Worm (Caenorhabditis elegans): ENCODE measurements around the gene Y14H12B.2.

Y14H12B.2 gene

ce11 chrII:3911284-3911683 lies 22.3 kb downstream of the Y14H12B.2 start:
- TF ChIP-seq nfyb-1 (GFP tag; IDR thresholded peaks at IDR 0.05) (peak; percentile 71; the same call in 1 of the 2 replicates), xnd-1 (tag; optimal IDR thresholded peaks at IDR 0.05) (no peak), pha-4 (tag; optimal IDR thresholded peaks at IDR 0.05) (peak; percentile 52), attf-5 (GFP tag; optimal IDR thresholded peaks at IDR 0.05) (peak; percentile 53), hmg-1.2 (GFP tag; IDR thresholded peaks at IDR 0.05) (peak; percentile 43; the same call in 1 of the 2 replicates), nhr-80 (tag; optimal IDR thresholded peaks at IDR 0.05) (peak; percentile 87), cebp-1 (GFP tag; IDR thresholded peaks at IDR 0.05) (no peak), cebp-1 (tag; optimal IDR thresholded peaks at IDR 0.05) (peak; percentile 55), rcor-1 (GFP tag; IDR thresholded peaks at IDR 0.05) (no peak), let-607 (tag; optimal IDR thresholded peaks at IDR 0.05) (peak in 1 of 2 experiments; percentile 18), dox-1 (GFP tag; IDR thresholded peaks at IDR 0.05) (peak; percentile 45; the same call in 1 of the 2 replicates)

ce11 chrII:3910737-3911136 lies 22.8 kb downstream of the Y14H12B.2 start, which contains the start of gene bcmo-2:
Gene bcmo-2 (minus strand): TSS chrII:3910837.
- TF ChIP-seq unc-62 (GFP tag; optimal IDR thresholded peaks at IDR 0.05), result no peak
- TF ChIP-seq ztf-18 (tag; optimal IDR thresholded peaks at IDR 0.05), result no peak
- TF ChIP-seq ztf-3 (GFP tag; optimal IDR thresholded peaks at IDR 0.05), result no peak
- no peak for TF ChIP-seq zim-3 (tag; optimal IDR thresholded peaks at IDR 0.05)
- no peak for TF ChIP-seq snpc-4 (GFP tag; optimal IDR thresholded peaks at IDR 0.05)
- peak in 2 of 4 experiments; percentile 1 to 35 for TF ChIP-seq snpc-4 (tag; optimal IDR thresholded peaks at IDR 0.05)

- no peak for TF ChIP-seq ztf-22 (GFP tag; optimal IDR thresholded peaks at IDR 0.05)
- TF ChIP-seq nhr-120 (GFP tag; IDR thresholded peaks at IDR 0.05), result no peak
- TF ChIP-seq ama-1 (optimal IDR thresholded peaks at IDR 0.05), result no peak
- no peak for TF ChIP-seq ama-1 (GFP tag; optimal IDR thresholded peaks at IDR 0.05)
- no peak for TF ChIP-seq tbp1 (GFP tag; optimal IDR thresholded peaks at IDR 0.05)
- no peak for TF ChIP-seq ceh-91 (GFP tag; IDR thresholded peaks at IDR 0.05)
Observed at ce11 chrII:3909301-3909700, 24.2 kb downstream of the Y14H12B.2 start.

- TF ChIP-seq nfyb-1 (GFP tag; IDR thresholded peaks at IDR 0.05), result 0 out of 2 replicates have a peak, but pooled peaks have one; percentile 54
- no peak for TF ChIP-seq F49E8.2 (tag; optimal IDR thresholded peaks at IDR 0.05; ENCODE audit: insufficient read depth)
- TF ChIP-seq attf-6 (GFP tag; IDR thresholded peaks at IDR 0.05), result no peak
Observed at ce11 chrII:3908135-3908534, 25.4 kb downstream of the Y14H12B.2 start.

- TF ChIP-seq die-1 (tag; optimal IDR thresholded peaks at IDR 0.05) (no peak), madf-6 (GFP tag; IDR thresholded peaks at IDR 0.05) (no peak), attf-3 (GFP tag; conservative IDR thresholded peaks at IDR 0.05) (no peak), ztf-6 (GFP tag; IDR thresholded peaks at IDR 0.05) (no peak), hsf-1 (GFP tag; IDR thresholded peaks at IDR 0.05) (no peak), zim-3 (tag; optimal IDR thresholded peaks at IDR 0.05) (no peak)
Observed at ce11 chrII:3906615-3907190, 26.8 kb downstream of the Y14H12B.2 start, which contains the start of the genes F53C3.11 and fbxb-103. Gene F53C3.11 (minus strand): TSS chrII:3906715. Gene fbxb-103 (plus strand): TSS chrII:3907140.

- TF ChIP-seq ceh-100 (GFP tag; IDR thresholded peaks at IDR 0.05), result no peak
- TF ChIP-seq egrh-3 (GFP tag; IDR thresholded peaks at IDR 0.05), result peak; percentile 52; the same call in 1 of the 2 replicates
Observed at ce11 chrII:3902798-3903197, 30.7 kb downstream of the Y14H12B.2 start, which contains the start of gene F53C3.3. Gene F53C3.3 (plus strand): TSS chrII:3902856.

Data from whole organism, young adult.